Worm (Caenorhabditis elegans) whole organism, late embryonic: ENCODE results near the gene F40F11.3.

Experiments
- C38D4.7 ChIP-seq: fragments of 200-800 bp; sonication (Bioruptor generic); optimal IDR thresholded peaks from 2 replicates; lab custom pipeline; 2018; ENCODE audit warnings: mild to moderate bottlenecking, missing genetic modification characterization, moderate library complexity, missing compliant biosample characterization
- F13H6.1 ChIP-seq: sonication (generic microtip); optimal IDR thresholded peaks from 2 replicates; lab custom pipeline; 2016; ENCODE audit warnings: missing genetic modification characterization, missing compliant biosample characterization
- K02D7.2 ChIP-seq: sonication (generic microtip); optimal IDR thresholded peaks from 2 replicates; lab custom pipeline; 2017; ENCODE audit warnings: mild to moderate bottlenecking, missing genetic modification characterization, missing compliant biosample characterization
- K09A11.1 ChIP-seq: sonication (generic microtip); optimal IDR thresholded peaks from 2 replicates; lab custom pipeline; 2017; ENCODE audit warnings: antibody characterized with exemption, mild to moderate bottlenecking, missing genetic modification characterization, missing compliant biosample characterization; ENCODE audit not compliant: insufficient read depth
- T23F11.4 ChIP-seq: fragments of 200-800 bp; sonication (Bioruptor generic); optimal IDR thresholded peaks from 2 replicates; lab custom pipeline; 2018; ENCODE audit warnings: mild to moderate bottlenecking, missing genetic modification characterization, missing compliant biosample characterization
- Y22D7AL.16 ChIP-seq: sonication (generic microtip); optimal IDR thresholded peaks from 2 replicates; lab custom pipeline; 2016; ENCODE audit warnings: missing genetic modification characterization, missing compliant biosample characterization
- ahr-1 ChIP-seq: sonication (generic microtip); optimal IDR thresholded peaks from 2 replicates; lab custom pipeline; 2016; ENCODE audit warnings: missing genetic modification characterization, missing compliant biosample characterization
- ceh-14 ChIP-seq: sonication (generic microtip); optimal IDR thresholded peaks from 2 replicates; lab custom pipeline; 2016; ENCODE audit warnings: missing genotype, missing genetic modification characterization, missing compliant biosample characterization
- ceh-18 ChIP-seq: sonication (generic microtip); optimal IDR thresholded peaks from 2 replicates; lab custom pipeline; 2016; ENCODE audit warnings: missing genetic modification characterization, missing compliant biosample characterization
- ceh-2 ChIP-seq: sonication (generic microtip); optimal IDR thresholded peaks from 2 replicates; lab custom pipeline; 2016; ENCODE audit warnings: missing genotype, missing genetic modification characterization, missing compliant biosample characterization
- ceh-24 ChIP-seq: sonication (generic microtip); optimal IDR thresholded peaks from 2 replicates; lab custom pipeline; 2016; ENCODE audit warnings: mild to moderate bottlenecking, missing genetic modification characterization, missing compliant biosample characterization
- ceh-30 ChIP-seq: fragments of 150-350 bp; optimal IDR thresholded peaks from 2 replicates; lab custom pipeline; 2014; ENCODE audit warnings: missing biosample characterization, missing genetic modification characterization
- ceh-31 ChIP-seq: sonication (generic microtip); optimal IDR thresholded peaks from 2 replicates; lab custom pipeline; 2016; ENCODE audit warnings: missing genetic modification characterization, missing compliant biosample characterization
- ceh-34 ChIP-seq: sonication (generic microtip); optimal IDR thresholded peaks from 2 replicates; lab custom pipeline; 2016; ENCODE audit warnings: mild to moderate bottlenecking, missing genetic modification characterization, missing compliant biosample characterization
- ceh-45 ChIP-seq: fragments of 200-800 bp; sonication (Bioruptor generic); IDR thresholded peaks from 2 replicates; pipeline ENCODE4 v1.3.6; 2022; ENCODE audit warnings: missing genetic modification reagents, missing genetic modification characterization, missing compliant biosample characterization
- ceh-6 ChIP-seq: fragments of 200-800 bp; sonication (Bioruptor generic); optimal IDR thresholded peaks from 2 replicates; lab custom pipeline; 2018; ENCODE audit warnings: mild to moderate bottlenecking, missing genetic modification characterization, missing compliant biosample characterization
- ceh-9 ChIP-seq: sonication (generic microtip); optimal IDR thresholded peaks from 2 replicates; lab custom pipeline; 2016; ENCODE audit warnings: mild to moderate bottlenecking, missing genetic modification characterization, inconsistent platforms, missing compliant biosample characterization
- che-1 ChIP-seq: sonication (generic microtip); optimal IDR thresholded peaks from 2 replicates; lab custom pipeline; 2016; ENCODE audit warnings: mild to moderate bottlenecking, missing genetic modification characterization, missing compliant biosample characterization
- elt-2 ChIP-seq: sonication (generic microtip); optimal IDR thresholded peaks from 2 replicates; lab custom pipeline; 2016; ENCODE audit warnings: missing genetic modification reagents, missing genetic modification characterization, missing compliant biosample characterization
- ets-4 ChIP-seq: sonication (generic microtip); optimal IDR thresholded peaks from 2 replicates; lab custom pipeline; 2016; ENCODE audit warnings: missing genetic modification characterization, missing compliant biosample characterization
- eyg-1 ChIP-seq: sonication (generic microtip); optimal IDR thresholded peaks from 2 replicates; lab custom pipeline; 2016; ENCODE audit warnings: missing genotype, missing genetic modification characterization, missing compliant biosample characterization
- fax-1 ChIP-seq: sonication (generic microtip); optimal IDR thresholded peaks from 2 replicates; lab custom pipeline; 2016; ENCODE audit warnings: missing genotype, missing genetic modification characterization, missing compliant biosample characterization
- fkh-10 ChIP-seq: fragments of 150-350 bp; optimal IDR thresholded peaks from 2 replicates; lab custom pipeline; 2014; ENCODE audit warnings: missing biosample characterization, missing genetic modification reagents, missing genetic modification characterization
- fkh-6 ChIP-seq: sonication (generic microtip); optimal IDR thresholded peaks from 2 replicates; lab custom pipeline; 2016; ENCODE audit warnings: missing genetic modification characterization, missing compliant biosample characterization
- gmeb-2 ChIP-seq: sonication (generic microtip); optimal IDR thresholded peaks from 2 replicates; lab custom pipeline; 2016; ENCODE audit warnings: missing genetic modification characterization, inconsistent platforms, missing compliant biosample characterization
- hlh-30 ChIP-seq: sonication (generic microtip); optimal IDR thresholded peaks from 2 replicates; lab custom pipeline; 2017; ENCODE audit warnings: antibody characterized with exemption, missing genetic modification characterization, missing compliant biosample characterization; ENCODE audit not compliant: insufficient read depth
- hlh-6 ChIP-seq: sonication (generic microtip); optimal IDR thresholded peaks from 2 replicates; lab custom pipeline; 2016; ENCODE audit warnings: missing genotype, missing genetic modification characterization, missing compliant biosample characterization
- hlh-8 ChIP-seq: sonication (generic microtip); optimal IDR thresholded peaks from 2 replicates; lab custom pipeline; 2016; ENCODE audit warnings: missing genotype, missing genetic modification characterization, missing compliant biosample characterization
- lim-6 ChIP-seq: sonication (generic microtip); optimal IDR thresholded peaks from 2 replicates; lab custom pipeline; 2016; ENCODE audit warnings: missing genetic modification characterization, missing compliant biosample characterization
- lin-11 ChIP-seq: fragments of 200-800 bp; sonication (Bioruptor generic); optimal IDR thresholded peaks from 2 replicates; lab custom pipeline; 2018; ENCODE audit warnings: mild to moderate bottlenecking, missing genetic modification characterization, missing compliant biosample characterization
- nfya-1 ChIP-seq: sonication (generic microtip); optimal IDR thresholded peaks from 2 replicates; lab custom pipeline; 2017; ENCODE audit warnings: missing genetic modification characterization, mild to moderate bottlenecking, missing compliant biosample characterization, antibody characterized with exemption, moderate library complexity
- nhr-11 ChIP-seq: fragments of 150-350 bp; optimal IDR thresholded peaks from 2 replicates; lab custom pipeline; 2014; ENCODE audit warnings: missing biosample characterization, missing genetic modification characterization
- nhr-232 ChIP-seq: sonication (generic microtip); optimal IDR thresholded peaks from 2 replicates; lab custom pipeline; 2016; ENCODE audit warnings: missing genetic modification characterization, missing compliant biosample characterization
- npax-4 ChIP-seq: sonication (generic microtip); optimal IDR thresholded peaks from 2 replicates; lab custom pipeline; 2016; ENCODE audit warnings: missing genetic modification characterization, missing compliant biosample characterization
- pag-3 ChIP-seq: sonication (generic microtip); optimal IDR thresholded peaks from 2 replicates; lab custom pipeline; 2016; ENCODE audit warnings: missing compliant biosample characterization, missing genetic modification characterization, borderline replicate concordance
- pat-9 ChIP-seq: fragments of 200-800 bp; sonication (Bioruptor generic); optimal IDR thresholded peaks from 2 replicates; lab custom pipeline; 2018; ENCODE audit warnings: mild to moderate bottlenecking, missing genetic modification characterization, moderate library complexity, missing compliant biosample characterization
- pax-1 ChIP-seq: fragments of 150-350 bp; optimal IDR thresholded peaks from 2 replicates; lab custom pipeline; 2014; ENCODE audit warnings: missing biosample characterization, missing genetic modification characterization
- pha-2 ChIP-seq: sonication (generic microtip); optimal IDR thresholded peaks from 2 replicates; lab custom pipeline; 2017; ENCODE audit warnings: mild to moderate bottlenecking, missing genetic modification characterization, missing compliant biosample characterization
- pha-4 ChIP-seq: fragments of 150-350 bp; optimal IDR thresholded peaks from 2 replicates; lab custom pipeline; 2018; ENCODE audit warnings: missing biosample characterization, missing genetic modification reagents, missing genetic modification characterization
- pqm-1 ChIP-seq: sonication (generic microtip); optimal IDR thresholded peaks from 2 replicates; lab custom pipeline; 2016; ENCODE audit warnings: missing genetic modification characterization, missing compliant biosample characterization
- pros-1 ChIP-seq: fragments of 150-350 bp; optimal IDR thresholded peaks from 2 replicates; lab custom pipeline; 2014; ENCODE audit warnings: missing biosample characterization, missing genetic modification reagents, missing genetic modification characterization
- ref-2 ChIP-seq: sonication (generic microtip); optimal IDR thresholded peaks from 2 replicates; lab custom pipeline; 2016; ENCODE audit warnings: missing genetic modification characterization, missing compliant biosample characterization
- sox-2 ChIP-seq: fragments of 200-800 bp; sonication (Bioruptor generic); IDR thresholded peaks from 2 replicates; pipeline ENCODE4 v1.3.6; 2022; ENCODE audit warnings: missing genetic modification reagents, missing genetic modification characterization, missing compliant biosample characterization
- syd-9 ChIP-seq: sonication (generic microtip); optimal IDR thresholded peaks from 2 replicates; lab custom pipeline; 2016; ENCODE audit warnings: mild to moderate bottlenecking, missing genetic modification characterization, moderate library complexity, missing compliant biosample characterization
- tbx-7 ChIP-seq: sonication (generic microtip); optimal IDR thresholded peaks from 2 replicates; lab custom pipeline; 2016; ENCODE audit warnings: missing genotype, missing genetic modification characterization, missing compliant biosample characterization
- unc-3 ChIP-seq, 2 experiments: fragments of 200-800 bp in 1 of 2; sonication (Bioruptor generic) in 1 of 2; sonication (generic microtip) in 1 of 2; conservative IDR thresholded peaks in 1 of 2; optimal IDR thresholded peaks in 1 of 2; 2 replicates each; pipeline versions ENCODE4 v1.3.6 to Lab custom; 2016 to 2022; ENCODE audit warnings: missing compliant biosample characterization in 2 of 2, missing genetic modification characterization in 2 of 2, missing genetic modification reagents in 1 of 2
- unc-42 ChIP-seq: sonication (generic microtip); optimal IDR thresholded peaks from 2 replicates; lab custom pipeline; 2016; ENCODE audit warnings: missing genotype, missing genetic modification characterization, missing compliant biosample characterization
- unc-55 ChIP-seq: sonication (generic microtip); optimal IDR thresholded peaks from 2 replicates; lab custom pipeline; 2017; ENCODE audit warnings: missing biosample characterization, missing genetic modification reagents, missing genetic modification characterization
- unc-86 ChIP-seq: sonication (generic microtip); optimal IDR thresholded peaks from 2 replicates; lab custom pipeline; 2016; ENCODE audit warnings: missing genetic modification characterization, missing compliant biosample characterization
- zip-5 ChIP-seq: sonication (generic microtip); optimal IDR thresholded peaks from 2 replicates; lab custom pipeline; 2016; ENCODE audit warnings: missing genetic modification characterization, missing compliant biosample characterization
- ztf-16 ChIP-seq: sonication (generic microtip); optimal IDR thresholded peaks from 2 replicates; lab custom pipeline; 2017; ENCODE audit warnings: missing genetic modification characterization, missing compliant biosample characterization

The F40F11.3 gene

ce11 chrIV:11593415-11594190 is at the start of gene F40F11.3:
TSS of gene F40F11.3 (minus strand) at chrIV:11594003.
- TF ChIP-seq pat-9 (tag; lab: Kevin White, UChicago) (peak; percentile 31), elt-2 (no peak), ceh-14 (peak; percentile 36), ets-4 (tag; lab: Kevin White, UChicago) (no peak), ztf-16 (no peak), unc-42 (tag; lab: Kevin White, UChicago) (peak; percentile 91), ceh-18 (peak; percentile 69), pros-1 (tag; lab: Kevin White, UChicago) (peak; percentile 76), nhr-232 (no peak), lim-6 (tag; lab: Kevin White, UChicago) (peak; percentile 30), Y22D7AL.16 (no peak), ceh-31 (tag; lab: Kevin White, UChicago) (peak; percentile 58), K09A11.1 (tag; lab: Kevin White, UChicago) (peak; percentile 1), hlh-30 (tag; lab: Kevin White, UChicago) (peak; percentile 68), npax-4 (tag; lab: Kevin White, UChicago) (no peak), unc-55 (GFP tag; lab: Kevin White, UChicago) (peak; percentile 86), nfya-1 (tag; lab: Kevin White, UChicago) (peak; percentile 88), ceh-6 (GFP tag; lab: Kevin White, UChicago) (peak; percentile 16), che-1 (tag; lab: Kevin White, UChicago) (no peak), zip-5 (tag; lab: Kevin White, UChicago) (no peak), K02D7.2 (tag; lab: Kevin White, UChicago) (no peak), gmeb-2 (no peak), C38D4.7 (GFP tag; lab: Kevin White, UChicago) (no peak), unc-3 (GFP tag; conservative IDR thresholded peaks at IDR 0.05; lab: Robert Waterston, UW) (no peak), unc-3 (tag; optimal IDR thresholded peaks at IDR 0.05; lab: Kevin White, UChicago) (no peak), eyg-1 (no peak), lin-11 (tag; lab: Kevin White, UChicago) (no peak), hlh-6 (tag; lab: Kevin White, UChicago) (no peak), fkh-6 (tag; lab: Kevin White, UChicago) (no peak), sox-2 (no peak; the same call in 1 of the 2 replicates), F13H6.1 (tag; lab: Kevin White, UChicago) (peak; percentile 24), pha-2 (tag; lab: Kevin White, UChicago) (no peak), ceh-9 (tag; lab: Kevin White, UChicago) (no peak), fkh-10 (GFP tag; lab: Kevin White, UChicago) (peak; percentile 61), ceh-24 (tag; lab: Kevin White, UChicago) (no peak), ceh-30 (peak; percentile 37), tbx-7 (tag; lab: Kevin White, UChicago) (no peak), pax-1 (no peak), unc-86 (tag; lab: Kevin White, UChicago) (no peak), pag-3 (tag; lab: Kevin White, UChicago) (no peak), ceh-2 (tag; lab: Kevin White, UChicago) (no peak), ahr-1 (tag; lab: Kevin White, UChicago) (no peak), nhr-11 (tag; lab: Kevin White, UChicago) (no peak), hlh-8 (tag; lab: Kevin White, UChicago) (peak; percentile 67), pha-4 (tag; lab: Kevin White, UChicago) (no peak), ceh-45 (GFP tag; lab: Robert Waterston, UW) (no peak), pqm-1 (no peak), T23F11.4 (no peak), syd-9 (tag; lab: Kevin White, UChicago) (no peak), ceh-34 (tag; lab: Kevin White, UChicago) (peak; percentile 70), fax-1 (tag; lab: Kevin White, UChicago) (no peak), ref-2 (tag; lab: Kevin White, UChicago) (peak; percentile 80)
